Worm (Caenorhabditis elegans) whole organism, L4 larva: Measurements from ENCODE around the gene C18E9.8.

ENCODE experiments used
- D1046.2 ChIP-seq: fragments of 200-800 bp; sonication (Bioruptor generic); IDR thresholded peaks from 2 replicates; pipeline ENCODE4 v1.3.6; 2022; ENCODE audit warnings: missing genetic modification characterization, missing compliant biosample characterization
- F10B5.3 ChIP-seq: sonication (generic microtip); optimal IDR thresholded peaks from 2 replicates; lab custom pipeline; 2016; ENCODE audit warnings: mild to moderate bottlenecking, missing genetic modification characterization, missing compliant biosample characterization
- Y48G9A.11 ChIP-seq: fragments of 200-800 bp; sonication (Bioruptor generic); IDR thresholded peaks from 2 replicates; pipeline ENCODE4 v1.3.6; 2022; ENCODE audit warnings: missing genetic modification reagents, missing genetic modification characterization, missing compliant biosample characterization
- ZK546.5 ChIP-seq, 2 experiments: sonication (generic microtip); optimal IDR thresholded peaks; 2 replicates each; lab custom pipeline; 2017; ENCODE audit warnings: missing biosample characterization in 2 of 2, missing genetic modification characterization in 2 of 2
- aha-1 ChIP-seq: fragments of 150-350 bp; peaks from one replicate; lab custom pipeline; 2014; ENCODE audit warnings: missing biosample characterization, missing genetic modification characterization
- ceh-44 ChIP-seq: fragments of 200-800 bp; sonication (Bioruptor generic); IDR thresholded peaks from 2 replicates; pipeline ENCODE4 v1.3.6; 2022; ENCODE audit warnings: missing genetic modification reagents, missing genetic modification characterization, missing compliant biosample characterization
- ceh-82 ChIP-seq: sonication (generic microtip); optimal IDR thresholded peaks from 2 replicates; lab custom pipeline; 2017; ENCODE audit warnings: missing biosample characterization, missing genetic modification characterization
- daf-19 ChIP-seq: fragments of 200-800 bp; sonication (Bioruptor generic); conservative IDR thresholded peaks from 2 replicates; pipeline ENCODE4 v1.3.6; 2022; ENCODE audit warnings: missing genetic modification characterization, missing compliant biosample characterization
- dmd-6 ChIP-seq: fragments of 200-800 bp; sonication (Bioruptor generic); IDR thresholded peaks from 2 replicates; pipeline ENCODE4 v1.3.6; 2022; ENCODE audit warnings: missing genetic modification reagents, missing genetic modification characterization, missing compliant biosample characterization
- dpl-1 ChIP-seq: fragments of 150-350 bp; optimal IDR thresholded peaks from 2 replicates; lab custom pipeline; 2014; ENCODE audit warnings: missing biosample characterization, missing genetic modification reagents, missing genetic modification characterization
- dve-1 ChIP-seq: sonication (generic microtip); optimal IDR thresholded peaks from 2 replicates; lab custom pipeline; 2017; ENCODE audit warnings: antibody characterized with exemption, mild to moderate bottlenecking, missing genetic modification characterization, missing compliant biosample characterization; ENCODE audit not compliant: insufficient read depth
- hlh-11 ChIP-seq: fragments of 200-800 bp; sonication (Bioruptor generic); optimal IDR thresholded peaks from 2 replicates; lab custom pipeline; 2018; ENCODE audit warnings: mild to moderate bottlenecking, missing genetic modification characterization, missing compliant biosample characterization
- hlh-30 ChIP-seq: sonication (generic microtip); optimal IDR thresholded peaks from 2 replicates; lab custom pipeline; 2017; ENCODE audit warnings: antibody characterized with exemption, mild to moderate bottlenecking, missing genetic modification characterization, missing compliant biosample characterization; ENCODE audit not compliant: insufficient read depth
- lim-7 ChIP-seq: fragments of 200-800 bp; sonication (Bioruptor generic); IDR thresholded peaks from 2 replicates; pipeline ENCODE4 v1.3.6; 2022; ENCODE audit warnings: missing genetic modification characterization, missing compliant biosample characterization
- lin-1 ChIP-seq: fragments of 200-800 bp; sonication (Bioruptor generic); IDR thresholded peaks from 2 replicates; pipeline ENCODE4 v1.3.6; 2022; ENCODE audit warnings: missing genetic modification reagents, missing genetic modification characterization, missing compliant biosample characterization
- lin-29 ChIP-seq: fragments of 200-800 bp; sonication (Bioruptor generic); IDR thresholded peaks from 2 replicates; pipeline ENCODE4 v1.3.6; 2022; ENCODE audit warnings: missing genetic modification reagents, missing genetic modification characterization, missing compliant biosample characterization
- lin-38 ChIP-seq: fragments of 200-800 bp; sonication (Bioruptor generic); IDR thresholded peaks from 2 replicates; pipeline ENCODE4 v1.3.6; 2022; ENCODE audit warnings: missing genetic modification reagents, missing genetic modification characterization, missing compliant biosample characterization
- madf-9 ChIP-seq: fragments of 200-800 bp; sonication (Bioruptor generic); conservative IDR thresholded peaks from 2 replicates; pipeline ENCODE4 v1.3.6; 2022; ENCODE audit warnings: missing genetic modification reagents, missing genetic modification characterization, missing compliant biosample characterization
- mdl-1 ChIP-seq, 2 experiments: fragments of 150-350 bp in 1 of 2; sonication (generic microtip) in 1 of 2; optimal IDR thresholded peaks; 2 replicates each; lab custom pipeline; 2014 to 2017; ENCODE audit warnings: missing biosample characterization in 2 of 2, missing genetic modification characterization in 2 of 2
- mdt-29 ChIP-seq: fragments of 200-800 bp; sonication (Bioruptor generic); IDR thresholded peaks from 2 replicates; pipeline ENCODE4 v1.3.6; 2022; ENCODE audit warnings: missing genetic modification reagents, missing genetic modification characterization, missing compliant biosample characterization
- mes-2 ChIP-seq: sonication (generic microtip); optimal IDR thresholded peaks from 2 replicates; lab custom pipeline; 2016; ENCODE audit warnings: missing genotype, mild to moderate bottlenecking, missing genetic modification characterization, missing compliant biosample characterization; ENCODE audit not compliant: poor library complexity, severe bottlenecking
- mxl-3 ChIP-seq: fragments of 200-800 bp; sonication (Bioruptor generic); optimal IDR thresholded peaks from 2 replicates; lab custom pipeline; 2018; ENCODE audit warnings: mild to moderate bottlenecking, missing genetic modification characterization, missing compliant biosample characterization
- nhr-102 ChIP-seq: sonication (generic microtip); optimal IDR thresholded peaks from 2 replicates; lab custom pipeline; 2016; ENCODE audit warnings: mild to moderate bottlenecking, missing genetic modification characterization, moderate library complexity, missing compliant biosample characterization
- nhr-237 ChIP-seq: sonication (generic microtip); optimal IDR thresholded peaks from 2 replicates; lab custom pipeline; 2017; ENCODE audit warnings: missing biosample characterization, missing genetic modification characterization
- nhr-28 ChIP-seq: fragments of 150-350 bp; optimal IDR thresholded peaks from 2 replicates; lab custom pipeline; 2014; ENCODE audit warnings: missing biosample characterization, missing genetic modification characterization
- nhr-48 ChIP-seq: sonication (generic microtip); optimal IDR thresholded peaks from 2 replicates; lab custom pipeline; 2016; ENCODE audit warnings: mild to moderate bottlenecking, missing genetic modification characterization, missing compliant biosample characterization
- nhr-6 ChIP-seq: fragments of 150-350 bp; optimal IDR thresholded peaks from 2 replicates; lab custom pipeline; 2014; ENCODE audit warnings: missing biosample characterization, missing genetic modification characterization
- nhr-76 ChIP-seq: fragments of 150-350 bp; optimal IDR thresholded peaks from 2 replicates; lab custom pipeline; 2014; ENCODE audit warnings: missing biosample characterization, missing genetic modification characterization
- saeg-2 ChIP-seq: fragments of 200-800 bp; sonication (Bioruptor generic); IDR thresholded peaks from 2 replicates; pipeline ENCODE4 v1.3.6; 2022; ENCODE audit warnings: missing genetic modification reagents, missing genetic modification characterization, missing compliant biosample characterization
- snpc-1.2 ChIP-seq: fragments of 200-800 bp; sonication (Bioruptor generic); IDR thresholded peaks from 2 replicates; pipeline ENCODE4 v1.3.6; 2022; ENCODE audit warnings: missing genetic modification reagents, missing genetic modification characterization, missing compliant biosample characterization
- snpc-4 ChIP-seq: fragments of 150-350 bp; optimal IDR thresholded peaks from 2 replicates; lab custom pipeline; 2014; ENCODE audit warnings: missing biosample characterization, missing genetic modification characterization
- spr-1 ChIP-seq: sonication (generic microtip); optimal IDR thresholded peaks from 2 replicates; lab custom pipeline; 2016; ENCODE audit warnings: mild to moderate bottlenecking, missing genetic modification characterization, missing compliant biosample characterization
- tag-97 ChIP-seq: fragments of 200-800 bp; sonication (Bioruptor generic); IDR thresholded peaks from 2 replicates; pipeline ENCODE4 v1.3.6; 2022; ENCODE audit warnings: missing genetic modification characterization, missing compliant biosample characterization
- unc-62 ChIP-seq, 3 experiments: fragments of 150-350 bp in 1 of 3; sonication (generic microtip); optimal IDR thresholded peaks in 2 of 3; peaks in 1 of 3; 1 replicate in 1 of 3; 2 replicates in 2 of 3; lab custom pipeline; 2014 to 2017; ENCODE audit warnings: missing biosample characterization in 3 of 3, missing genetic modification characterization in 3 of 3, missing genetic modification reagents in 3 of 3, missing genotype in 1 of 3
- zfp-3 ChIP-seq: fragments of 200-800 bp; sonication (Bioruptor generic); conservative IDR thresholded peaks from 2 replicates; pipeline ENCODE4 v1.3.6; 2022; ENCODE audit warnings: missing genetic modification reagents, missing genetic modification characterization, missing compliant biosample characterization

C18E9.8 gene

ce11 chrII:8987962-8988361 lies at the start of gene C18E9.8:
TSS of gene C18E9.8 (minus strand) at chrII:8988062.
- TF ChIP-seq daf-19, result no peak
- TF ChIP-seq nhr-237 (tag; lab: Kevin White, UChicago), result no peak
- TF ChIP-seq snpc-4 (tag; lab: Kevin White, UChicago), result no peak
- no peak for TF ChIP-seq dve-1 (tag; lab: Kevin White, UChicago)
- no peak for TF ChIP-seq nhr-76 (tag; lab: Kevin White, UChicago)
- peak; percentile 79 for TF ChIP-seq aha-1 (tag; lab: Kevin White, UChicago)
- TF ChIP-seq D1046.2 (GFP tag; lab: Robert Waterston, UW), result no peak
- no peak for TF ChIP-seq hlh-30
- peak; percentile 21 for TF ChIP-seq nhr-102 (tag; lab: Kevin White, UChicago)
- TF ChIP-seq tag-97 (GFP tag; lab: Robert Waterston, UW), result no peak
- TF ChIP-seq madf-9 (GFP tag; lab: Robert Waterston, UW), result no peak
- no peak for TF ChIP-seq lin-38 (GFP tag; lab: Robert Waterston, UW)
- no peak for TF ChIP-seq F10B5.3 (tag; lab: Kevin White, UChicago)
- TF ChIP-seq lin-29 (GFP tag; lab: Robert Waterston, UW), result no peak
- no peak for TF ChIP-seq nhr-48

ce11 chrII:9033034-9033433 lies 45.2 kb upstream of the C18E9.8 start:
- no peak for TF ChIP-seq saeg-2 (GFP tag; lab: Robert Waterston, UW)
- peak; percentile 51 for TF ChIP-seq nhr-28 (tag; lab: Kevin White, UChicago)
- peak; percentile 24 for TF ChIP-seq aha-1 (tag; lab: Kevin White, UChicago)
- TF ChIP-seq hlh-11, result peak; percentile 31

ce11 chrII:9031891-9032290 lies 44.0 kb upstream of the C18E9.8 start:
- TF ChIP-seq dpl-1 (GFP tag; lab: Kevin White, UChicago), result no peak
- TF ChIP-seq hlh-30, result peak; percentile 1
- TF ChIP-seq ceh-82, result no peak
- peak in 1 of 2 experiments; percentile 81 for TF ChIP-seq unc-62 (GFP tag; optimal IDR thresholded peaks at IDR 0.05 in 1 of 2; lab: Kevin White, UChicago)
- TF ChIP-seq unc-62 (tag; optimal IDR thresholded peaks at IDR 0.05; lab: Kevin White, UChicago), result no peak
- TF ChIP-seq, all 104 proteins: peak for 2

ce11 chrII:9029218-9029672 lies 41.4 kb upstream of the C18E9.8 start, which contains the start of gene F37B12.1:
TSS of gene F37B12.1 (minus strand) at chrII:9029268.
- TF ChIP-seq dpl-1 (GFP tag; lab: Kevin White, UChicago) (no peak), lim-7 (GFP tag; lab: Robert Waterston, UW) (no peak), mdl-1 (tag; optimal IDR thresholded peaks at IDR 0.05; lab: Kevin White, UChicago) (peak in 1 of 2 experiments; percentile 15), aha-1 (tag; lab: Kevin White, UChicago) (peak; percentile 97)

ce11 chrII:9028096-9028495 lies 40.2 kb upstream of the C18E9.8 start:
- TF ChIP-seq lin-38 (GFP tag; lab: Robert Waterston, UW) (no peak), nhr-28 (tag; lab: Kevin White, UChicago) (peak; percentile 26), dmd-6 (no peak), nhr-6 (tag; lab: Kevin White, UChicago) (no peak), lin-1 (GFP tag; lab: Robert Waterston, UW) (no peak), ZK546.5 (tag; optimal IDR thresholded peaks at IDR 0.05; lab: Kevin White, UChicago) (no peak), mxl-3 (GFP tag; lab: Kevin White, UChicago) (peak; percentile 37), zfp-3 (GFP tag; lab: Robert Waterston, UW) (no peak), ceh-44 (GFP tag; lab: Robert Waterston, UW) (no peak), Y48G9A.11 (GFP tag; lab: Robert Waterston, UW) (no peak), hlh-30 (peak; percentile 36), snpc-1.2 (GFP tag; lab: Robert Waterston, UW) (no peak), spr-1 (tag; lab: Kevin White, UChicago) (no peak), dve-1 (tag; lab: Kevin White, UChicago) (peak; percentile 35), mdt-29 (no peak), mes-2 (tag; lab: Kevin White, UChicago) (no peak)
